Fruit fly (Drosophila melanogaster): Measurements from ENCODE around the gene CG13004.
A peak's percentile ranks its signal among the peaks of the same experiment; 100 is the strongest.

Gene CG13004

DNA sequence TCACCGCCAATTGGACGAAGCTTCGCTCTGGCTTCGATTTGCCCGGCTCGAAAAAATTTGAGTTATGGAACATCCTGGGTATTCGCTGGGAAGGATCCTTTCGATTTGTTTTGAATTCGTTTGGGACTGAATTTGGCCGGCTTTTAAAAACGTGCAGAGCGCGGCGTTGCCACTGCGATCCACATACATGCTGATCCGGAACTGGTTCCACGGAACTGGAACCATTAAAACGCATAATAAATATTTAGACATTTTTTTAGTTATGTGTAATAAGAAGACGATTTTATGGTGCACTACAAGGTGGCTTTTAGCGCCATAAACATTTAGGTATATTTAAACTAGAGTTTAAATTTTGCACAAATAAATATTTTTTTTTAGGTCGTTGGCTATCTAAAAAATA, 44.3 kb downstream of the CG13004 start, which contains the start of gene Rrp45:
Gene Rrp45, minus strand, starts transcription at position 209 of the 400 bp plus-strand sequence.
- TF ChIP-seq dl (GFP tag; optimal IDR thresholded peaks at IDR 0.05; ENCODE audit: insufficient read depth in 1 of 2, partially characterized antibody in 2 of 2) (no peak), Dfd (GFP tag; optimal IDR thresholded peaks at IDR 0.05) (no peak), Myc (optimal IDR thresholded peaks at IDR 0.05) (peak; percentile 26), HLH106 (tag; optimal IDR thresholded peaks at IDR 0.05) (no peak), Hr83 (GFP tag; optimal IDR thresholded peaks at IDR 0.05; ENCODE audit: poor library complexity, severe bottlenecking) (no peak), usp (GFP tag; optimal IDR thresholded peaks at IDR 0.05) (no peak), Mio (GFP tag; optimal IDR thresholded peaks at IDR 0.05) (no peak), woc (GFP tag; optimal IDR thresholded peaks at IDR 0.05) (peak; percentile 29)

DNA sequence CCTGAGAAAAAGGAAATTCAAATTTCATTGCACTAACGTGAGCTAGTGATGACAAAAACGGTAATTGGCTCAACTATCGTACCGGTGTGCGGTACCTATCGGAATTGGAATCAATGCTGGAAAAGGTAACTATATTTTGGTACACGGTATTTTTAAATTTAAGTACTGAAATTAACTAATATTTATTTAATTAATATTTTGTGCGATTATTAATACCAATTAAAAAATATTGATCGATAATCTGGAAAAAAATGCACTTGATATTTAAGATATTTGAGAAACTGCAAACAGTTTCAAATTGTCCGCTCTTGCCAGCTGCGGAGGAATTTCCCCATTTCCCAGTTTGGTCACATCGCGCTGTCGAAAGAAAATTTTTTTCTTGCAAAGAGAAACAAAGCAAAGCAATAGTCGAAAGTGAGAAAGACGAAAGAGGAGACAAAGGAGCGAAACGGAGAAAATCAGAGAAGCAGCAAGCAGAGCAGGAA, 47.9 kb downstream of the CG13004 start:
- TF ChIP-seq lola (GFP tag; optimal IDR thresholded peaks at IDR 0.05) (no peak), woc (GFP tag; optimal IDR thresholded peaks at IDR 0.05) (no peak), CG9705 (GFP tag; optimal IDR thresholded peaks at IDR 0.05) (no peak), Sp1 (GFP tag; optimal IDR thresholded peaks at IDR 0.05) (no peak), usp (GFP tag; optimal IDR thresholded peaks at IDR 0.05) (no peak), sage (GFP tag; optimal IDR thresholded peaks at IDR 0.05) (no peak), sv (GFP tag; optimal IDR thresholded peaks at IDR 0.05) (no peak), Mio (GFP tag; optimal IDR thresholded peaks at IDR 0.05) (no peak), Vsx2 (GFP tag; optimal IDR thresholded peaks at IDR 0.05; ENCODE audit: partially characterized antibody) (no peak), foxo (GFP tag; optimal IDR thresholded peaks at IDR 0.05) (peak in 1 of 2 experiments; percentile 18), fru (GFP tag; optimal IDR thresholded peaks at IDR 0.05) (no peak), brk (GFP tag; optimal IDR thresholded peaks at IDR 0.05) (no peak), Dfd (GFP tag; optimal IDR thresholded peaks at IDR 0.05) (no peak), dsf (GFP tag; optimal IDR thresholded peaks at IDR 0.05; ENCODE audit: borderline replicate concordance) (no peak), rgr (GFP tag; optimal IDR thresholded peaks at IDR 0.05) (no peak), HLH106 (tag; optimal IDR thresholded peaks at IDR 0.05) (peak; percentile 23), pan (optimal IDR thresholded peaks at IDR 0.05) (no peak), dl (GFP tag; optimal IDR thresholded peaks at IDR 0.05; ENCODE audit: insufficient read depth in 1 of 2, partially characterized antibody in 2 of 2) (no peak), Abd-B (GFP tag; optimal IDR thresholded peaks at IDR 0.05) (no peak), dmrt93B (GFP tag; optimal IDR thresholded peaks at IDR 0.05) (no peak), CrebA (GFP tag; optimal IDR thresholded peaks at IDR 0.05; ENCODE audit: borderline replicate concordance) (no peak), N (GFP tag; optimal IDR thresholded peaks at IDR 0.05) (no peak), GATAd (GFP tag; optimal IDR thresholded peaks at IDR 0.05) (no peak), Myc (optimal IDR thresholded peaks at IDR 0.05) (peak; percentile 13), Hr83 (GFP tag; optimal IDR thresholded peaks at IDR 0.05; ENCODE audit: poor library complexity, severe bottlenecking) (no peak), h (GFP tag; optimal IDR thresholded peaks at IDR 0.05) (no peak), psq (GFP tag; optimal IDR thresholded peaks at IDR 0.05) (peak; percentile 63), ey (GFP tag; optimal IDR thresholded peaks at IDR 0.05) (no peak), jim (GFP tag; optimal IDR thresholded peaks at IDR 0.05) (no peak)

DNA sequence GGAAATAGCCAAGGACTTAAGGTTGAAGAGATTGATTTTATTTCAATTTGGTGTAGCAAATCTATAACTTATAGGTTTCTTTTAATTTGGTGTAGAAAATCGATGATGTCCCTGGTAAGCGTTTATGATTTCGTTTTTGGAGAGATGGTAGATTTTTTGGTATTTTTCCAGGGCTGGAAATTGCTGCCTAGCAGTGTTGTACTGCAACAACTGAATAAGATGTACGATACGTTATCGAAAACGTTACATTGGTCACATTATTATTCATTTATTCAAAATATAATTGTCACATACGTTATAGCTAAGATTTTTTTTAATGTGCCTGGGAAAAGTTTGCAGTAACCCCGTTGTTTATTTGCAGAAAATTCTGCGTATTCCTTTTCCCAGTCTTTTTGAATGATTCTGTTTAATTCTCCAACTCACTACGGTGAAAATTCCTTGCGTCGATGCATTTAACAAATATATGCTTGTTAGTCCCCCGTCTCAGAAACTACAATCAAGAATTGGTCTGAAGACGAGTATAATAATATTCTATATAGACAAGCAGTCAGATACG, 48.4 kb downstream of the CG13004 start, which contains the start of the genes CG9609 and Sap30:
Gene CG9609, minus strand, starts transcription at position 149 of the 556 bp plus-strand sequence.
Gene Sap30, plus strand, starts transcription at position 424 of the 556 bp plus-strand sequence.
- TF ChIP-seq Hnf4 (GFP tag; optimal IDR thresholded peaks at IDR 0.05) (peak; percentile 24), Hr83 (GFP tag; optimal IDR thresholded peaks at IDR 0.05; ENCODE audit: poor library complexity, severe bottlenecking) (peak; percentile 28), foxo (GFP tag; optimal IDR thresholded peaks at IDR 0.05) (no peak)

DNA sequence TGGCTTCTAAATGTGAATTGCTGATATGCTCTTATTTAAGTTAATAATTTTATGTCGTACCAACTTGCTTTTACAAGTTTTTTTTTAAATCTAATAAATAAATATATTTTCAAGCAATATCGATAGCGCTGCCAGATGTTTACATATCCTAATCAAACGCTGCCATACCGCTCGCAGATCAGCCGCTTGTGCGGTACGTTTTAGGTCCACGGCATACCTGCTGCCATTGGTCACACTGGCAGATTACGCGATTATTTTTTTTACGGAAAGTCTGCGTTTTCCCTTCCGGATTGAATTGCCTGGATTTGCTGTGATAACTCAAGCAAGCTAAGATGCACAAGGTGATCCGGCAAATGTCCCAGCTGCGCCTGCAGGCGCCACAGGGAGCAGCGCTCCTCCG, 51.6 kb downstream of the CG13004 start, which contains the start of gene mRpL22:
Gene mRpL22, plus strand, starts transcription at position 191 of the 400 bp plus-strand sequence.
- TF ChIP-seq sage (GFP tag; optimal IDR thresholded peaks at IDR 0.05) (no peak), jim (GFP tag; optimal IDR thresholded peaks at IDR 0.05) (no peak), foxo (GFP tag; optimal IDR thresholded peaks at IDR 0.05) (no peak), dsf (GFP tag; optimal IDR thresholded peaks at IDR 0.05; ENCODE audit: borderline replicate concordance) (no peak), usp (GFP tag; optimal IDR thresholded peaks at IDR 0.05) (no peak), woc (GFP tag; optimal IDR thresholded peaks at IDR 0.05) (no peak), brk (GFP tag; optimal IDR thresholded peaks at IDR 0.05) (no peak), sv (GFP tag; optimal IDR thresholded peaks at IDR 0.05) (no peak), h (GFP tag; optimal IDR thresholded peaks at IDR 0.05) (no peak), CG9705 (GFP tag; optimal IDR thresholded peaks at IDR 0.05) (no peak), OdsH (GFP tag; optimal IDR thresholded peaks at IDR 0.05) (no peak)
